Worm (Caenorhabditis elegans) whole organism, late embryonic: ENCODE measurements around the gene cyp-32B1.

Source experiments
- C08G9.2 ChIP-seq: sonication (generic microtip); optimal IDR thresholded peaks from 2 replicates; lab custom pipeline; 2016; ENCODE audit warnings: mild to moderate bottlenecking, missing genetic modification characterization, moderate library complexity, missing compliant biosample characterization
- C38D4.7 ChIP-seq: fragments of 200-800 bp; sonication (Bioruptor generic); optimal IDR thresholded peaks from 2 replicates; lab custom pipeline; 2018; ENCODE audit warnings: mild to moderate bottlenecking, missing genetic modification characterization, moderate library complexity, missing compliant biosample characterization
- F13H6.1 ChIP-seq: sonication (generic microtip); optimal IDR thresholded peaks from 2 replicates; lab custom pipeline; 2016; ENCODE audit warnings: missing genetic modification characterization, missing compliant biosample characterization
- K02D7.2 ChIP-seq: sonication (generic microtip); optimal IDR thresholded peaks from 2 replicates; lab custom pipeline; 2017; ENCODE audit warnings: mild to moderate bottlenecking, missing genetic modification characterization, missing compliant biosample characterization
- K09A11.1 ChIP-seq: sonication (generic microtip); optimal IDR thresholded peaks from 2 replicates; lab custom pipeline; 2017; ENCODE audit warnings: antibody characterized with exemption, mild to moderate bottlenecking, missing genetic modification characterization, missing compliant biosample characterization; ENCODE audit not compliant: insufficient read depth
- ama-1 ChIP-seq: fragments of 150-350 bp; optimal IDR thresholded peaks from 2 replicates; lab custom pipeline; 2014
- ceh-14 ChIP-seq: sonication (generic microtip); optimal IDR thresholded peaks from 2 replicates; lab custom pipeline; 2016; ENCODE audit warnings: missing genotype, missing genetic modification characterization, missing compliant biosample characterization
- ceh-18 ChIP-seq: sonication (generic microtip); optimal IDR thresholded peaks from 2 replicates; lab custom pipeline; 2016; ENCODE audit warnings: missing genetic modification characterization, missing compliant biosample characterization
- ceh-19 ChIP-seq: fragments of 200-800 bp; sonication (Bioruptor generic); optimal IDR thresholded peaks from 2 replicates; lab custom pipeline; 2018; ENCODE audit warnings: mild to moderate bottlenecking, missing genetic modification characterization, missing compliant biosample characterization
- ceh-24 ChIP-seq: sonication (generic microtip); optimal IDR thresholded peaks from 2 replicates; lab custom pipeline; 2016; ENCODE audit warnings: mild to moderate bottlenecking, missing genetic modification characterization, missing compliant biosample characterization
- ceh-31 ChIP-seq: sonication (generic microtip); optimal IDR thresholded peaks from 2 replicates; lab custom pipeline; 2016; ENCODE audit warnings: missing genetic modification characterization, missing compliant biosample characterization
- ceh-9 ChIP-seq: sonication (generic microtip); optimal IDR thresholded peaks from 2 replicates; lab custom pipeline; 2016; ENCODE audit warnings: mild to moderate bottlenecking, missing genetic modification characterization, inconsistent platforms, missing compliant biosample characterization
- che-1 ChIP-seq: sonication (generic microtip); optimal IDR thresholded peaks from 2 replicates; lab custom pipeline; 2016; ENCODE audit warnings: mild to moderate bottlenecking, missing genetic modification characterization, missing compliant biosample characterization
- dmd-4 ChIP-seq: sonication (generic microtip); optimal IDR thresholded peaks from 2 replicates; lab custom pipeline; 2016; ENCODE audit warnings: borderline replicate concordance, missing genetic modification characterization, missing compliant biosample characterization
- elt-2 ChIP-seq: sonication (generic microtip); optimal IDR thresholded peaks from 2 replicates; lab custom pipeline; 2016; ENCODE audit warnings: missing genetic modification reagents, missing genetic modification characterization, missing compliant biosample characterization
- elt-4 ChIP-seq: sonication (generic microtip); optimal IDR thresholded peaks from 2 replicates; lab custom pipeline; 2016; ENCODE audit warnings: missing genetic modification characterization, missing compliant biosample characterization
- ets-4 ChIP-seq: sonication (generic microtip); optimal IDR thresholded peaks from 2 replicates; lab custom pipeline; 2016; ENCODE audit warnings: missing genetic modification characterization, missing compliant biosample characterization
- fkh-6 ChIP-seq: sonication (generic microtip); optimal IDR thresholded peaks from 2 replicates; lab custom pipeline; 2016; ENCODE audit warnings: missing genetic modification characterization, missing compliant biosample characterization
- hlh-30 ChIP-seq: sonication (generic microtip); optimal IDR thresholded peaks from 2 replicates; lab custom pipeline; 2017; ENCODE audit warnings: antibody characterized with exemption, missing genetic modification characterization, missing compliant biosample characterization; ENCODE audit not compliant: insufficient read depth
- hlh-6 ChIP-seq: sonication (generic microtip); optimal IDR thresholded peaks from 2 replicates; lab custom pipeline; 2016; ENCODE audit warnings: missing genotype, missing genetic modification characterization, missing compliant biosample characterization
- hlh-8 ChIP-seq: sonication (generic microtip); optimal IDR thresholded peaks from 2 replicates; lab custom pipeline; 2016; ENCODE audit warnings: missing genotype, missing genetic modification characterization, missing compliant biosample characterization
- lim-6 ChIP-seq: sonication (generic microtip); optimal IDR thresholded peaks from 2 replicates; lab custom pipeline; 2016; ENCODE audit warnings: missing genetic modification characterization, missing compliant biosample characterization
- lin-11 ChIP-seq: fragments of 200-800 bp; sonication (Bioruptor generic); optimal IDR thresholded peaks from 2 replicates; lab custom pipeline; 2018; ENCODE audit warnings: mild to moderate bottlenecking, missing genetic modification characterization, missing compliant biosample characterization
- madf-2 ChIP-seq: sonication (generic microtip); optimal IDR thresholded peaks from 2 replicates; lab custom pipeline; 2017; ENCODE audit warnings: missing genetic modification characterization, missing compliant biosample characterization
- nfya-1 ChIP-seq: sonication (generic microtip); optimal IDR thresholded peaks from 2 replicates; lab custom pipeline; 2017; ENCODE audit warnings: missing genetic modification characterization, mild to moderate bottlenecking, missing compliant biosample characterization, antibody characterized with exemption, moderate library complexity
- nhr-11 ChIP-seq: fragments of 150-350 bp; optimal IDR thresholded peaks from 2 replicates; lab custom pipeline; 2014; ENCODE audit warnings: missing biosample characterization, missing genetic modification characterization
- odd-2 ChIP-seq: sonication (generic microtip); optimal IDR thresholded peaks from 2 replicates; lab custom pipeline; 2017; ENCODE audit warnings: antibody characterized with exemption, mild to moderate bottlenecking, missing genetic modification characterization, missing compliant biosample characterization
- pha-2 ChIP-seq: sonication (generic microtip); optimal IDR thresholded peaks from 2 replicates; lab custom pipeline; 2017; ENCODE audit warnings: mild to moderate bottlenecking, missing genetic modification characterization, missing compliant biosample characterization
- pha-4 ChIP-seq: fragments of 150-350 bp; optimal IDR thresholded peaks from 2 replicates; lab custom pipeline; 2018; ENCODE audit warnings: missing biosample characterization, missing genetic modification reagents, missing genetic modification characterization
- pqm-1 ChIP-seq: sonication (generic microtip); optimal IDR thresholded peaks from 2 replicates; lab custom pipeline; 2016; ENCODE audit warnings: missing genetic modification characterization, missing compliant biosample characterization
- ref-2 ChIP-seq: sonication (generic microtip); optimal IDR thresholded peaks from 2 replicates; lab custom pipeline; 2016; ENCODE audit warnings: missing genetic modification characterization, missing compliant biosample characterization
- sdc-2 ChIP-seq: sonication (generic microtip); optimal IDR thresholded peaks from 2 replicates; lab custom pipeline; 2016; ENCODE audit warnings: missing genotype, missing genetic modification characterization, missing compliant biosample characterization
- sox-2 ChIP-seq: fragments of 200-800 bp; sonication (Bioruptor generic); IDR thresholded peaks from 2 replicates; pipeline ENCODE4 v1.3.6; 2022; ENCODE audit warnings: missing genetic modification reagents, missing genetic modification characterization, missing compliant biosample characterization
- syd-9 ChIP-seq: sonication (generic microtip); optimal IDR thresholded peaks from 2 replicates; lab custom pipeline; 2016; ENCODE audit warnings: mild to moderate bottlenecking, missing genetic modification characterization, moderate library complexity, missing compliant biosample characterization
- tbx-2 ChIP-seq: sonication (generic microtip); optimal IDR thresholded peaks from 2 replicates; lab custom pipeline; 2016; ENCODE audit warnings: missing genetic modification characterization, missing compliant biosample characterization
- tbx-7 ChIP-seq: sonication (generic microtip); optimal IDR thresholded peaks from 2 replicates; lab custom pipeline; 2016; ENCODE audit warnings: missing genotype, missing genetic modification characterization, missing compliant biosample characterization
- ttx-3 ChIP-seq: sonication (generic microtip); optimal IDR thresholded peaks from 2 replicates; lab custom pipeline; 2016; ENCODE audit warnings: missing genetic modification reagents, missing genetic modification characterization, missing compliant biosample characterization
- unc-42 ChIP-seq: sonication (generic microtip); optimal IDR thresholded peaks from 2 replicates; lab custom pipeline; 2016; ENCODE audit warnings: missing genotype, missing genetic modification characterization, missing compliant biosample characterization
- unc-86 ChIP-seq: sonication (generic microtip); optimal IDR thresholded peaks from 2 replicates; lab custom pipeline; 2016; ENCODE audit warnings: missing genetic modification characterization, missing compliant biosample characterization

cyp-32B1 gene

DNA sequence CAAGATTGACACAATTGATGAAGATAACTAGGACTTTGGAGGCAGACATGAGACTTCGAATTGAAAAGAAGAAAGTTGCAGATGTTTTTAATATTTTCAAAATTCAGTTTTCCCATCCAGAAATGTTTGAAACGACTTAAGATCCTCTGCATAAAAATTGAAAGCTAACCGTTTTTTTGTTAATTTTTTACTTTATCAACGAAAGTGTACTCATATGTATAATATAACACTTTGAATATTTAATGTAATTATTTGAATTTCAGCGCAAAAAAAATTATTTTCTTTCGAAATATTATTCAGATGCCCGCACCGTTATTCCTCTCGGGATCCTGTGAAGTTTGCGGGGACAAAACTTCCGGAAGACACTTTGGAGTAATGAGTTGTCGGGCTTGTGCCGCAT lies 25.7 kb upstream of the cyp-32B1 start, which contains the start of gene nhr-18:
Gene nhr-18 (plus strand): TSS at position 301 of the 400 bp plus-strand sequence.
- TF ChIP-seq ceh-19 (GFP tag; lab: Kevin White, UChicago): no peak
- TF ChIP-seq K02D7.2 (tag; lab: Kevin White, UChicago): no peak
- no peak for TF ChIP-seq ceh-18 (tag; lab: Kevin White, UChicago)
- TF ChIP-seq ceh-9 (tag; lab: Kevin White, UChicago): no peak
- no peak for TF ChIP-seq che-1 (tag; lab: Kevin White, UChicago)
- no peak for TF ChIP-seq nfya-1 (tag; lab: Kevin White, UChicago)
- TF ChIP-seq dmd-4: no peak
- TF ChIP-seq ceh-24 (tag; lab: Kevin White, UChicago): no peak
- no peak for TF ChIP-seq ref-2 (tag; lab: Kevin White, UChicago)
- TF ChIP-seq sox-2 (GFP tag; lab: Robert Waterston, UW): no peak
- TF ChIP-seq unc-86 (tag; lab: Kevin White, UChicago): no peak
- no peak for TF ChIP-seq sdc-2 (tag; lab: Kevin White, UChicago)
- TF ChIP-seq lin-11: no peak
- no peak for TF ChIP-seq hlh-6 (tag; lab: Kevin White, UChicago)
- TF ChIP-seq C38D4.7 (GFP tag; lab: Kevin White, UChicago): no peak

DNA sequence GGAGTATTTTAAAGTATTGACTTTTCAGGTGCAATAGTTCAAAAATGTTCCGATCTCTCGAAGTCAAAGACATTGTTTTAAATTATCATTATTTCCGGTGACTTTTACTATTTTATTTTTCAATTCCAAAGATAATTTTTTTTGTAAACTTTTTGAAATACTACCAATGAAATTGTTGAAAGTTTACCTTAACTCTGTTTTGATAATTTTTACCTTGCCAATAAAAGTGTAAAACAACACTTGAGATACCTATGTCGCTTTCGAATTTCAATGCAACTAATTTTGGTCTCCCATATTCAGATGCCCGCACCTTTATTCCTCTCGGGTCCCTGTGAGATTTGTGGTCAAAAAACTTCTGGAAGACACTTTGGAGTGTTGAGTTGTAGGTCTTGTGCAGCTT lies 23.9 kb upstream of the cyp-32B1 start, which contains the start of gene nhr-103:
Gene nhr-103 (plus strand): TSS at position 301 of the 400 bp plus-strand sequence.
- TF ChIP-seq F13H6.1 (tag; lab: Kevin White, UChicago): no peak
- TF ChIP-seq lim-6 (tag; lab: Kevin White, UChicago): no peak
- TF ChIP-seq ceh-31 (tag; lab: Kevin White, UChicago): no peak
- no peak for TF ChIP-seq tbx-2 (tag; lab: Kevin White, UChicago)
- no peak for TF ChIP-seq ceh-14 (tag; lab: Kevin White, UChicago)
- no peak for TF ChIP-seq ttx-3 (tag; lab: Kevin White, UChicago)
- TF ChIP-seq pqm-1 (tag; lab: Kevin White, UChicago): no peak
- TF ChIP-seq ceh-18 (tag; lab: Kevin White, UChicago): no peak
- no peak for TF ChIP-seq nhr-11 (tag; lab: Kevin White, UChicago)
- no peak for TF ChIP-seq tbx-7 (tag; lab: Kevin White, UChicago)

DNA sequence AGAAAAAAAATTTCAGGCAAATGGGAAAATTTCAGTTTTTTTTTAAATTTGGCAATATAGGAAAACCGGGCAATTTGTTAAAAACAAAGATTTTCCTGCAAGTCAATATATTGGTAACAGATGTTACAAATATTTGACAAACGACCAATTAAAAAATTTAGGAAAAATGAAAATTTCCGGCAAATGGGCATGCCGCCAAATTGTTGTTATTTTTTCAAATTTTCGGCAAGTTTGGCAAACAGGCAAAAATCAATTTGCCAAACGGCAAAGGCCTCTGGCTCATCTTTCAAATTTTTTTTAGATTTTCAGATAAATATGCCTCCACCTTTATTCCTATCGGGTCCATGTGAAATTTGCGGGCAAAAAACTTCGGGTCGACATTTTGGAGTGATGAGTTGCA lies 20.5 kb upstream of the cyp-32B1 start, which contains the start of gene nhr-128:
Gene nhr-128 (plus strand): TSS at position 301 of the 400 bp plus-strand sequence.
- TF ChIP-seq che-1 (tag; lab: Kevin White, UChicago): no peak
- TF ChIP-seq odd-2 (tag; lab: Kevin White, UChicago): no peak
- no peak for TF ChIP-seq fkh-6 (tag; lab: Kevin White, UChicago)
- TF ChIP-seq sdc-2 (tag; lab: Kevin White, UChicago): no peak
- TF ChIP-seq pqm-1 (tag; lab: Kevin White, UChicago): no peak
- no peak for TF ChIP-seq pha-2 (tag; lab: Kevin White, UChicago)
- TF ChIP-seq lin-11: no peak
- no peak for TF ChIP-seq F13H6.1 (tag; lab: Kevin White, UChicago)
- no peak for TF ChIP-seq ama-1 (lab: Kevin White, UChicago)
- TF ChIP-seq K09A11.1 (tag; lab: Kevin White, UChicago): no peak
- no peak for TF ChIP-seq K02D7.2 (tag; lab: Kevin White, UChicago)

DNA sequence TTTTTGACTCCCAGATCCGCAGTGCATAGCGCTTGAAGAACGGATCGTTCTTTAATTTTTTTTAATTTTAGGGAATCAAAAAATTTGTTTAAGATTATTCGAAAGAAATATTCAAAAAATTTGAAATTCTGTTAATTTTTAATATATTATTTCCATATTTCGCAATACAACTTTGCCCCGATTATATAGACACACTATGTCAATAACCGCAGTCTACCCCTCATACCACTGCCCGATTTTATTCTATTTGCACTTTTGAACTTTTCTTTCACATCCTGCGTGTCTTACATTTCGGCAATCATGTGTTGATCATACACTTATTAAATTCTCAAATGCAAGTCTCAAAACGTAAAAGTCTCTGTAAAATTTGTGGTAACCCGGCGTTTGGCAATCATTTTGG lies 17.6 kb upstream of the cyp-32B1 start, which contains the start of gene nhr-56:
Gene nhr-56 (plus strand): TSS at position 202 of the 400 bp plus-strand sequence.
- TF ChIP-seq hlh-30 (tag; lab: Kevin White, UChicago) (peak; percentile 22), lin-11 (no peak)

DNA sequence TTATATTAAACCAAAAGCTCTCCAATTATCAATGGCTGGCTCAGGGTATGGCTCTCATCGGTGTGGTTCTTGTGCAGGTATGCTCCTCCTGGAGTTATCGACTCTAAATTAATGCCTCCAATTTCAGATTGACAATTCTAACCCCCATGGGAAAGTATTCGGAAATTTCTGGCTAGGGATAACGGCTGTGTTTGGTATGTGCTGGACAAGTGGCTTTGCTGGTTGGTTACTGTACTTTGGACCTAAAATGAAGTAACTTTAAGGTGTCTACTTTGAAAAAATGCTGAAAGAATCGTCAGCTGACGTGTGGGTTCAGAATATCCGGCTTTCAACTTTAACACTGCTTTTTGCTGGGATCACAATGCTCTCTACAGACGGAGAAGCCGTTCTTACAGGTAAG lies 15.7 kb upstream of the cyp-32B1 start:
- TF ChIP-seq elt-4 (tag; lab: Kevin White, UChicago): no peak
- TF ChIP-seq hlh-8: no peak
- TF ChIP-seq ets-4: no peak
- TF ChIP-seq che-1 (tag; lab: Kevin White, UChicago): no peak
- no peak for TF ChIP-seq syd-9 (tag; lab: Kevin White, UChicago)
- no peak for TF ChIP-seq C08G9.2 (tag; lab: Kevin White, UChicago)
- TF ChIP-seq elt-2 (tag; lab: Kevin White, UChicago): no peak
- TF ChIP-seq pha-2 (tag; lab: Kevin White, UChicago): no peak
- TF ChIP-seq pha-4 (tag; lab: Kevin White, UChicago): no peak
- no peak for TF ChIP-seq hlh-30 (tag; lab: Kevin White, UChicago)
- no peak for TF ChIP-seq unc-42 (tag; lab: Kevin White, UChicago)
- no peak for TF ChIP-seq madf-2
